Worm (Caenorhabditis elegans) whole organism, L4 larva: ENCODE data around the gene irld-2.
A peak's percentile ranks its signal among the peaks of the same experiment; 100 is the strongest.

Experiments
- F37D6.2 ChIP-seq: sonication (generic microtip); optimal IDR thresholded peaks from 2 replicates; lab custom pipeline; 2016; ENCODE audit warnings: mild to moderate bottlenecking, missing genetic modification characterization, missing compliant biosample characterization
- F49E8.2 ChIP-seq: sonication (generic microtip); optimal IDR thresholded peaks from 2 replicates; lab custom pipeline; 2016; ENCODE audit warnings: missing compliant biosample characterization, mild to moderate bottlenecking, missing genetic modification characterization, borderline replicate concordance
- R02D3.7 ChIP-seq: fragments of 150-350 bp; sonication (generic microtip); optimal IDR thresholded peaks from 3 replicates; lab custom pipeline; 2014; ENCODE audit warnings: missing biosample characterization, missing genetic modification characterization
- T20F7.1 ChIP-seq: fragments of 200-800 bp; sonication (Bioruptor generic); optimal IDR thresholded peaks from 2 replicates; lab custom pipeline; 2018; ENCODE audit warnings: mild to moderate bottlenecking, missing genetic modification characterization, missing compliant biosample characterization
- T26A8.4 ChIP-seq: fragments of 200-800 bp; sonication (Bioruptor generic); IDR thresholded peaks from 2 replicates; pipeline ENCODE4 v1.3.6; 2022; ENCODE audit warnings: missing genetic modification characterization, missing compliant biosample characterization
- Y105C5A.15 ChIP-seq: fragments of 200-800 bp; sonication (Bioruptor generic); IDR thresholded peaks from 2 replicates; pipeline ENCODE4 v1.3.6; 2022; ENCODE audit warnings: missing genetic modification characterization, missing compliant biosample characterization
- Y5F2A.4 ChIP-seq: fragments of 200-800 bp; sonication (Bioruptor generic); optimal IDR thresholded peaks from 2 replicates; lab custom pipeline; 2018; ENCODE audit warnings: mild to moderate bottlenecking, missing genetic modification characterization, missing compliant biosample characterization
- Y75B8A.6 ChIP-seq: fragments of 200-800 bp; sonication (Bioruptor generic); IDR thresholded peaks from 2 replicates; pipeline ENCODE4 v1.3.6; 2022; ENCODE audit warnings: missing genetic modification reagents, missing genetic modification characterization, missing compliant biosample characterization
- ZK337.2 ChIP-seq: fragments of 200-800 bp; sonication (Bioruptor generic); IDR thresholded peaks from 2 replicates; pipeline ENCODE4 v1.3.6; 2022; ENCODE audit warnings: missing genetic modification reagents, missing genetic modification characterization, missing compliant biosample characterization
- aha-1 ChIP-seq: fragments of 150-350 bp; peaks from one replicate; lab custom pipeline; 2014; ENCODE audit warnings: missing biosample characterization, missing genetic modification characterization
- aly-2 ChIP-seq: sonication (generic microtip); optimal IDR thresholded peaks from 2 replicates; lab custom pipeline; 2018; ENCODE audit warnings: missing biosample characterization, missing genetic modification characterization
- ama-1 ChIP-seq: fragments of 150-350 bp; optimal IDR thresholded peaks from 2 replicates; lab custom pipeline; 2014; ENCODE audit warnings: inconsistent platforms, mixed read lengths
- attf-4 ChIP-seq: sonication (generic microtip); optimal IDR thresholded peaks from 3 replicates; lab custom pipeline; 2017; ENCODE audit warnings: missing biosample characterization, missing genetic modification characterization
- ceh-20 ChIP-seq: fragments of 200-800 bp; sonication (Bioruptor generic); IDR thresholded peaks from 2 replicates; pipeline ENCODE4 v1.3.6; 2022; ENCODE audit warnings: missing genetic modification reagents, missing genetic modification characterization, missing compliant biosample characterization
- ceh-28 ChIP-seq: fragments of 150-350 bp; optimal IDR thresholded peaks from 2 replicates; lab custom pipeline; 2014; ENCODE audit warnings: missing biosample characterization, missing genetic modification reagents, missing genetic modification characterization
- ceh-32 ChIP-seq: sonication (generic microtip); optimal IDR thresholded peaks from 2 replicates; lab custom pipeline; 2016; ENCODE audit warnings: mild to moderate bottlenecking, missing genetic modification characterization, missing compliant biosample characterization; ENCODE audit not compliant: poor library complexity
- ceh-62 ChIP-seq: sonication (generic microtip); optimal IDR thresholded peaks from 2 replicates; lab custom pipeline; 2017; ENCODE audit warnings: missing biosample characterization, missing genetic modification characterization
- daf-16 ChIP-seq, 3 experiments: sonication (generic microtip); optimal IDR thresholded peaks; 2 replicates each; lab custom pipeline; 2016 to 2017; ENCODE audit warnings: missing genetic modification characterization in 3 of 3, missing genetic modification reagents in 3 of 3, mild to moderate bottlenecking in 2 of 3, missing compliant biosample characterization in 2 of 3, missing biosample characterization in 1 of 3, moderate library complexity in 1 of 3
- dmd-6 ChIP-seq: fragments of 200-800 bp; sonication (Bioruptor generic); IDR thresholded peaks from 2 replicates; pipeline ENCODE4 v1.3.6; 2022; ENCODE audit warnings: missing genetic modification reagents, missing genetic modification characterization, missing compliant biosample characterization
- duxl-1 ChIP-seq: sonication (generic microtip); optimal IDR thresholded peaks from 2 replicates; lab custom pipeline; 2016; ENCODE audit warnings: mild to moderate bottlenecking, missing genetic modification characterization, moderate library complexity, missing compliant biosample characterization; ENCODE audit not compliant: poor library complexity
- dve-1 ChIP-seq: sonication (generic microtip); optimal IDR thresholded peaks from 2 replicates; lab custom pipeline; 2017; ENCODE audit warnings: antibody characterized with exemption, mild to moderate bottlenecking, missing genetic modification characterization, missing compliant biosample characterization; ENCODE audit not compliant: insufficient read depth
- egl-27 ChIP-seq: sonication (generic microtip); optimal IDR thresholded peaks from 3 replicates; lab custom pipeline; 2017; ENCODE audit warnings: missing biosample characterization, missing genetic modification reagents, missing genetic modification characterization
- hif-1 ChIP-seq, 2 experiments: sonication (generic microtip); optimal IDR thresholded peaks; 2 replicates each; lab custom pipeline; 2016 to 2017; ENCODE audit warnings: missing compliant biosample characterization in 2 of 2, missing genetic modification characterization in 2 of 2, missing genetic modification reagents in 2 of 2, missing genotype in 2 of 2, mild to moderate bottlenecking in 1 of 2
- hlh-11 ChIP-seq: fragments of 200-800 bp; sonication (Bioruptor generic); optimal IDR thresholded peaks from 2 replicates; lab custom pipeline; 2018; ENCODE audit warnings: mild to moderate bottlenecking, missing genetic modification characterization, missing compliant biosample characterization
- hmg-1.1 ChIP-seq: fragments of 200-800 bp; sonication (Bioruptor generic); IDR thresholded peaks from 2 replicates; pipeline ENCODE4 v1.3.6; 2022; ENCODE audit warnings: missing genetic modification reagents, missing genetic modification characterization, missing compliant biosample characterization
- jun-1 ChIP-seq: fragments of 150-350 bp; optimal IDR thresholded peaks from 2 replicates; lab custom pipeline; 2014; ENCODE audit warnings: missing biosample characterization, missing genetic modification reagents, missing genetic modification characterization
- lim-7 ChIP-seq: fragments of 200-800 bp; sonication (Bioruptor generic); IDR thresholded peaks from 2 replicates; pipeline ENCODE4 v1.3.6; 2022; ENCODE audit warnings: missing genetic modification characterization, missing compliant biosample characterization
- lin-1 ChIP-seq: fragments of 200-800 bp; sonication (Bioruptor generic); IDR thresholded peaks from 2 replicates; pipeline ENCODE4 v1.3.6; 2022; ENCODE audit warnings: missing genetic modification reagents, missing genetic modification characterization, missing compliant biosample characterization
- lin-13 ChIP-seq: fragments of 150-350 bp; optimal IDR thresholded peaks from 2 replicates; lab custom pipeline; 2014; ENCODE audit warnings: missing biosample characterization, missing genetic modification reagents, missing genetic modification characterization
- lin-29 ChIP-seq: fragments of 200-800 bp; sonication (Bioruptor generic); IDR thresholded peaks from 2 replicates; pipeline ENCODE4 v1.3.6; 2022; ENCODE audit warnings: missing genetic modification reagents, missing genetic modification characterization, missing compliant biosample characterization
- lsy-2 ChIP-seq, 2 experiments: fragments of 150-350 bp in 1 of 2; sonication (generic microtip) in 1 of 2; optimal IDR thresholded peaks; 2 replicates each; lab custom pipeline; 2014 to 2017; ENCODE audit warnings: missing biosample characterization in 2 of 2, missing genetic modification characterization in 2 of 2
- mdl-1 ChIP-seq, 2 experiments: fragments of 150-350 bp in 1 of 2; sonication (generic microtip) in 1 of 2; optimal IDR thresholded peaks; 2 replicates each; lab custom pipeline; 2014 to 2017; ENCODE audit warnings: missing biosample characterization in 2 of 2, missing genetic modification characterization in 2 of 2
- mdt-29 ChIP-seq: fragments of 200-800 bp; sonication (Bioruptor generic); IDR thresholded peaks from 2 replicates; pipeline ENCODE4 v1.3.6; 2022; ENCODE audit warnings: missing genetic modification reagents, missing genetic modification characterization, missing compliant biosample characterization
- mep-1 ChIP-seq: fragments of 150-350 bp; sonication (generic microtip); optimal IDR thresholded peaks from 3 replicates; lab custom pipeline; 2014; ENCODE audit warnings: missing biosample characterization, missing genetic modification characterization
- mxl-2 ChIP-seq: fragments of 200-800 bp; sonication (Bioruptor generic); conservative IDR thresholded peaks from 2 replicates; pipeline ENCODE4 v1.3.6; 2022; ENCODE audit warnings: missing genetic modification reagents, missing genetic modification characterization, missing compliant biosample characterization
- nhr-237 ChIP-seq: sonication (generic microtip); optimal IDR thresholded peaks from 2 replicates; lab custom pipeline; 2017; ENCODE audit warnings: missing biosample characterization, missing genetic modification characterization
- nhr-28 ChIP-seq: fragments of 150-350 bp; optimal IDR thresholded peaks from 2 replicates; lab custom pipeline; 2014; ENCODE audit warnings: missing biosample characterization, missing genetic modification characterization
- nhr-42 ChIP-seq: fragments of 200-800 bp; sonication (Bioruptor generic); IDR thresholded peaks from 2 replicates; pipeline ENCODE4 v1.3.6; 2022; ENCODE audit warnings: missing genetic modification characterization, missing compliant biosample characterization
- nhr-6 ChIP-seq: fragments of 150-350 bp; optimal IDR thresholded peaks from 2 replicates; lab custom pipeline; 2014; ENCODE audit warnings: missing biosample characterization, missing genetic modification characterization
- php-3 ChIP-seq: fragments of 200-800 bp; sonication (Bioruptor generic); IDR thresholded peaks from 2 replicates; pipeline ENCODE4 v1.3.6; 2022; ENCODE audit warnings: missing genetic modification reagents, missing genetic modification characterization, missing compliant biosample characterization
- pqm-1 ChIP-seq: sonication (generic microtip); optimal IDR thresholded peaks from 2 replicates; lab custom pipeline; 2017; ENCODE audit warnings: missing biosample characterization, missing genetic modification characterization
- skn-1 ChIP-seq: fragments of 150-350 bp; optimal IDR thresholded peaks from 2 replicates; lab custom pipeline; 2014; ENCODE audit warnings: missing biosample characterization, missing genetic modification characterization
- snpc-4 ChIP-seq: fragments of 150-350 bp; optimal IDR thresholded peaks from 2 replicates; lab custom pipeline; 2014; ENCODE audit warnings: missing biosample characterization, missing genetic modification characterization
- spr-1 ChIP-seq: sonication (generic microtip); optimal IDR thresholded peaks from 2 replicates; lab custom pipeline; 2016; ENCODE audit warnings: mild to moderate bottlenecking, missing genetic modification characterization, missing compliant biosample characterization
- spr-3 ChIP-seq: fragments of 200-800 bp; sonication (Bioruptor generic); optimal IDR thresholded peaks from 2 replicates; lab custom pipeline; 2018; ENCODE audit warnings: mild to moderate bottlenecking, missing genetic modification characterization, missing compliant biosample characterization
- tra-1 ChIP-seq: fragments of 200-800 bp; sonication (Bioruptor generic); IDR thresholded peaks from 2 replicates; pipeline ENCODE4 v1.3.6; 2022; ENCODE audit warnings: missing genetic modification reagents, missing genetic modification characterization, missing compliant biosample characterization
- unc-130 ChIP-seq: sonication (generic microtip); optimal IDR thresholded peaks from 2 replicates; lab custom pipeline; 2016; ENCODE audit warnings: missing genetic modification reagents, missing genetic modification characterization, missing compliant biosample characterization
- unc-39 ChIP-seq: sonication (generic microtip); optimal IDR thresholded peaks from 2 replicates; lab custom pipeline; 2017; ENCODE audit warnings: missing biosample characterization, missing genetic modification characterization
- unc-62 ChIP-seq, 3 experiments: fragments of 150-350 bp in 1 of 3; sonication (generic microtip); optimal IDR thresholded peaks in 2 of 3; peaks in 1 of 3; 1 replicate in 1 of 3; 2 replicates in 2 of 3; lab custom pipeline; 2014 to 2017; ENCODE audit warnings: missing biosample characterization in 3 of 3, missing genetic modification characterization in 3 of 3, missing genetic modification reagents in 3 of 3, missing genotype in 1 of 3
- zip-11 ChIP-seq: fragments of 200-800 bp; sonication (Bioruptor generic); IDR thresholded peaks from 2 replicates; pipeline ENCODE4 v1.3.6; 2022; ENCODE audit warnings: missing genetic modification characterization, missing compliant biosample characterization
- zip-2 ChIP-seq: fragments of 150-350 bp; optimal IDR thresholded peaks from 2 replicates; lab custom pipeline; 2014; ENCODE audit warnings: missing biosample characterization, missing genetic modification characterization

Gene irld-2

DNA sequence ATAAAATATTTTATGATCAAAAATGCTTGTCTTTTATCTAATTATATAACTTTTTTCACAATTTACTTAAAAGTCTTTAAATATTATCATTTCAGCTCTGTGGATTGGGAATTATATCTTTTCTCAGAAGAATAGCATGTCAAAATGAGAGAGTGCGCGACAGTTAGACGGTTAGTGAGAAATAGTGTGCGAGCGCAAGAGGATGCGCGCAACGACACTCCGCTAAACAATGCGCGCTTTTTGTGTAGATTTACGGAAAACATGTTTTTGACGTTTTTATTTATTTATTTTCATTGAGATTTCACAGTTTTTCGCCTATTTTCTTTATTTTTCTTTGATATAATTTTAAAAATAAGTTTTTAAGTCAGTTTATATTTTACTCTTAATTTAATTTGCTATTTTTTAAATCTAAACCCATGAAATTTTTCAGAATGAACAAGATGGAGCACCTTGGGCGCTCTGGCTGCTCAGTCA is 1.7 kb upstream of the irld-2 start, which contains the start of gene F02C12.3 (continued):
- TF ChIP-seq T26A8.4 (GFP tag; lab: Robert Waterston, UW) = no peak; the same call in 1 of the 2 replicates
- no peak for TF ChIP-seq tra-1 (GFP tag; lab: Robert Waterston, UW)
- no peak for TF ChIP-seq snpc-4 (tag; lab: Kevin White, UChicago)
- peak in 1 of 2 experiments; percentile 70 for TF ChIP-seq daf-16 (GFP tag; optimal IDR thresholded peaks at IDR 0.05; lab: Kevin White, UChicago)
- TF ChIP-seq daf-16 (tag; optimal IDR thresholded peaks at IDR 0.05; lab: Kevin White, UChicago) = peak; percentile 74
- no peak for TF ChIP-seq lin-13 (GFP tag; lab: Kevin White, UChicago)
- TF ChIP-seq unc-130 (GFP tag; lab: Kevin White, UChicago) = no peak
- TF ChIP-seq ceh-62 (tag; lab: Kevin White, UChicago) = no peak
- no peak for TF ChIP-seq pqm-1
- peak; percentile 63 for TF ChIP-seq dmd-6 (GFP tag; lab: Robert Waterston, UW)
- peak in 1 of 2 experiments; percentile 85 for TF ChIP-seq lsy-2 (tag; optimal IDR thresholded peaks at IDR 0.05; lab: Kevin White, UChicago)
- TF ChIP-seq nhr-42 (GFP tag; lab: Robert Waterston, UW) = no peak
- peak; percentile 100 for TF ChIP-seq T20F7.1
- TF ChIP-seq dve-1 (tag; lab: Kevin White, UChicago) = peak; percentile 77
- TF ChIP-seq egl-27 (tag; lab: Kevin White, UChicago) = no peak
- peak; percentile 55 for TF ChIP-seq nhr-28 (tag; lab: Kevin White, UChicago)
- TF ChIP-seq jun-1 (tag; lab: Kevin White, UChicago) = no peak
- TF ChIP-seq unc-62 (GFP tag; optimal IDR thresholded peaks at IDR 0.05 in 1 of 2; lab: Kevin White, UChicago) = no peak
- TF ChIP-seq unc-62 (tag; optimal IDR thresholded peaks at IDR 0.05; lab: Kevin White, UChicago) = no peak
- no peak for TF ChIP-seq unc-39 (tag; lab: Kevin White, UChicago)
- TF ChIP-seq nhr-237 = no peak
- TF ChIP-seq aly-2 (tag; lab: Kevin White, UChicago) = no peak
- no peak for TF ChIP-seq zip-11
- TF ChIP-seq php-3 = no peak
- no peak for TF ChIP-seq Y105C5A.15 (GFP tag; lab: Robert Waterston, UW)
- TF ChIP-seq R02D3.7 (tag; lab: Kevin White, UChicago) = peak; percentile 51
- peak; percentile 77 for TF ChIP-seq hmg-1.1 (GFP tag; lab: Robert Waterston, UW)
- TF ChIP-seq lim-7 (GFP tag; lab: Robert Waterston, UW) = no peak
- no peak for TF ChIP-seq ceh-20 (GFP tag; lab: Robert Waterston, UW)
- TF ChIP-seq mxl-2 = no peak
- TF ChIP-seq spr-3 (GFP tag; lab: Kevin White, UChicago) = no peak
- no peak for TF ChIP-seq ceh-32 (tag; lab: Kevin White, UChicago)
- peak in 1 of 2 experiments; percentile 14 for TF ChIP-seq hif-1 (tag; optimal IDR thresholded peaks at IDR 0.05; lab: Kevin White, UChicago)
- TF ChIP-seq ama-1 (lab: Kevin White, UChicago) = no peak
- no peak for TF ChIP-seq ceh-28
- TF ChIP-seq mdl-1 (tag; optimal IDR thresholded peaks at IDR 0.05; lab: Kevin White, UChicago) = peak in 1 of 2 experiments; percentile 16
- no peak for TF ChIP-seq ZK337.2 (GFP tag; lab: Robert Waterston, UW)
- TF ChIP-seq Y5F2A.4 (GFP tag; lab: Kevin White, UChicago) = no peak
- peak; percentile 73 for TF ChIP-seq hlh-11 (tag; lab: Kevin White, UChicago)
- no peak for TF ChIP-seq lin-29 (GFP tag; lab: Robert Waterston, UW)
- TF ChIP-seq duxl-1 (tag; lab: Kevin White, UChicago) = peak; percentile 22
- TF ChIP-seq mep-1 = peak; percentile 61
- TF ChIP-seq attf-4 (tag; lab: Kevin White, UChicago) = no peak
- TF ChIP-seq aha-1 = no peak
- TF ChIP-seq mdt-29 = no peak
- no peak for TF ChIP-seq F49E8.2 (tag; lab: Kevin White, UChicago)
- no peak for TF ChIP-seq spr-1
- TF ChIP-seq F37D6.2 (tag; lab: Kevin White, UChicago) = peak; percentile 32
- peak; percentile 68 for TF ChIP-seq nhr-6 (tag; lab: Kevin White, UChicago)
- no peak for TF ChIP-seq lin-1 (GFP tag; lab: Robert Waterston, UW)
- no peak for TF ChIP-seq skn-1 (tag; lab: Kevin White, UChicago)
- no peak for TF ChIP-seq Y75B8A.6 (GFP tag; lab: Robert Waterston, UW)
- peak; percentile 63 for TF ChIP-seq zip-2
